Worm (Caenorhabditis elegans): ENCODE measurements around the gene F49F1.11.

DNA sequence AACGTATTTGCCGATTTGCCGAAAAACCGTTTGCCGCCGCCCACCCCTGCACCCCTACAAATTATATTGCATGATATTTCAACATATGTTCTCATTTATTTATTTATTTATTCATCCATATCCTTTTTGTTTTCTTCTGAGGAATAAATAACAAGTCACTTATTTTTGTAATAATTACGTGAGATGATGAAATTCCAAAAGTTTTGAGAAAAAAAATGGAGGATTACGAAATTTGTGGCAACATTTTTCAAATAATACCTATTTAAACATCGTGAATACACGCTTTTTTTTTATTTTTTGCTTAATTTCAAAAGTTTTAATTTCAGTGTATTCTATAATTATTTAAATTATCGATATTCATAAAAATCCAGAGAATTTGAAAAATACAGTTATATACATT lies 44.3 kb downstream of the F49F1.11 start:
- TF ChIP-seq unc-130 (GFP tag; optimal IDR thresholded peaks at IDR 0.05) (no peak), ama-1 (optimal IDR thresholded peaks at IDR 0.05) (no peak), ama-1 (GFP tag; optimal IDR thresholded peaks at IDR 0.05) (no peak), T26A5.8 (tag; optimal IDR thresholded peaks at IDR 0.05) (no peak), F49E8.2 (tag; optimal IDR thresholded peaks at IDR 0.05; ENCODE audit: insufficient read depth) (no peak), mes-4 (tag; optimal IDR thresholded peaks at IDR 0.05) (no peak), hlh-12 (tag; optimal IDR thresholded peaks at IDR 0.05) (no peak), cebp-1 (GFP tag; IDR thresholded peaks at IDR 0.05) (no peak), cebp-1 (tag; optimal IDR thresholded peaks at IDR 0.05) (peak; percentile 67), sdz-38 (tag; optimal IDR thresholded peaks at IDR 0.05) (no peak), let-607 (tag; optimal IDR thresholded peaks at IDR 0.05) (no peak), unc-62 (GFP tag; optimal IDR thresholded peaks at IDR 0.05) (no peak), nfya-2 (GFP tag; IDR thresholded peaks at IDR 0.05) (no peak), lsy-27 (tag; optimal IDR thresholded peaks at IDR 0.05; ENCODE audit: borderline replicate concordance, insufficient read depth) (no peak), snpc-4 (GFP tag; optimal IDR thresholded peaks at IDR 0.05) (no peak), snpc-4 (tag; optimal IDR thresholded peaks at IDR 0.05) (no peak), ceh-27 (GFP tag; optimal IDR thresholded peaks at IDR 0.05) (no peak)

Data from whole organism, young adult.